Worm (Caenorhabditis elegans) whole organism, L4/young adult: ENCODE measurements around the gene Y51H7BR.8.

Experiments
- W03F9.2 ChIP-seq: fragments of 150-350 bp; optimal IDR thresholded peaks from 2 replicates; lab custom pipeline; 2014; ENCODE audit warnings: missing biosample characterization, missing genetic modification characterization
- dao-5 ChIP-seq: sonication (generic microtip); optimal IDR thresholded peaks from 2 replicates; lab custom pipeline; 2016; ENCODE audit warnings: missing genotype, missing genetic modification characterization, moderate library complexity, missing compliant biosample characterization

ce11 chrII:1568214-1568613, 49.2 kb downstream of the Y51H7BR.8 start, which contains the start of gene fbxb-49:
- TF ChIP-seq W03F9.2 (no peak), dao-5 (tag; lab: Kevin White, UChicago) (no peak)
